Fruit fly (Drosophila melanogaster) whole organism, embryonic: ENCODE data around the gene CG3630.

Source experiments
- Abd-B ChIP-seq: fragments of 200-800 bp; sonication (Bioruptor generic); optimal IDR thresholded peaks from 2 replicates; lab custom pipeline; 2018; ENCODE audit warnings: missing biosample characterization, mild to moderate bottlenecking, missing genetic modification characterization, moderate library complexity
- Blimp-1 ChIP-seq: fragments of 200-800 bp; sonication (Bioruptor generic); optimal IDR thresholded peaks from 3 replicates; lab custom pipeline; 2018; ENCODE audit warnings: missing biosample characterization, missing genetic modification characterization, mild to moderate bottlenecking, moderate library complexity, missing genetic modification reagents
- CG10366 ChIP-seq: fragments of 200-800 bp; sonication (Bioruptor generic); IDR thresholded peaks from 2 replicates; pipeline ENCODE4 v1.3.6; 2022; ENCODE audit warnings: missing biosample characterization, missing genetic modification characterization
- CG17912 ChIP-seq: fragments of 200-800 bp; sonication (Bioruptor generic); optimal IDR thresholded peaks from 2 replicates; lab custom pipeline; 2018; ENCODE audit warnings: missing biosample characterization, mild to moderate bottlenecking, missing genetic modification characterization
- CG30020 ChIP-seq: fragments of 200-800 bp; optimal IDR thresholded peaks from 2 replicates; lab custom pipeline; 2019; ENCODE audit warnings: missing biosample characterization, mild to moderate bottlenecking, missing genetic modification characterization, moderate library complexity
- CG6854 ChIP-seq: fragments of 200-800 bp; sonication (Bioruptor generic); optimal IDR thresholded peaks from 3 replicates; lab custom pipeline; 2017; ENCODE audit warnings: missing biosample characterization, mild to moderate bottlenecking, missing genetic modification characterization
- CG8388 ChIP-seq: fragments of 200-800 bp; sonication (Bioruptor generic); optimal IDR thresholded peaks from 2 replicates; lab custom pipeline; 2019; ENCODE audit warnings: missing biosample characterization, mild to moderate bottlenecking, missing genetic modification characterization, moderate library complexity
- Hmr ChIP-seq: fragments of 200-800 bp; sonication (Bioruptor generic); optimal IDR thresholded peaks from 3 replicates; lab custom pipeline; 2017; ENCODE audit warnings: mild to moderate bottlenecking, missing biosample characterization, missing genetic modification reagents, missing genetic modification characterization
- NC2α ChIP-seq: fragments of 200-800 bp; sonication (Bioruptor generic); optimal IDR thresholded peaks from 2 replicates; lab custom pipeline; 2016; ENCODE audit warnings: missing biosample characterization, missing genetic modification characterization
- emc ChIP-seq: fragments of 200-800 bp; sonication (Bioruptor generic); optimal IDR thresholded peaks from 2 replicates; lab custom pipeline; 2016; ENCODE audit warnings: missing biosample characterization, missing genetic modification characterization
- insv ChIP-seq, 2 experiments: fragments of 200-800 bp; sonication (Bioruptor generic); optimal IDR thresholded peaks; 3 replicates each; lab custom pipeline; 2016 to 2018; ENCODE audit warnings: missing biosample characterization in 2 of 2, missing genetic modification characterization in 2 of 2
- kni ChIP-seq: fragments of 200-800 bp; sonication (Bioruptor generic); optimal IDR thresholded peaks from 3 replicates; lab custom pipeline; 2017; ENCODE audit warnings: mild to moderate bottlenecking, missing biosample characterization, missing genetic modification reagents, missing genetic modification characterization
- slou ChIP-seq: fragments of 200-800 bp; sonication (Bioruptor generic); optimal IDR thresholded peaks from 3 replicates; lab custom pipeline; 2016; ENCODE audit warnings: missing biosample characterization, missing genetic modification characterization
- yki ChIP-seq: fragments of >200 bp; optimal IDR thresholded peaks from 3 replicates; lab custom pipeline; 2018

dm6 chrX:2175265-2175795 is 13.3 kb downstream of the CG3630 start, which contains the start of gene Cyp4d14:
- TF ChIP-seq CG6854 (GFP tag; lab: Kevin White, UChicago): no peak
- TF ChIP-seq slou: no peak
- TF ChIP-seq CG10366 (GFP tag; lab: Robert Waterston, UW): no peak
- no peak for TF ChIP-seq NC2α (GFP tag; lab: Kevin White, UChicago)
- TF ChIP-seq emc (GFP tag; lab: Kevin White, UChicago): no peak
- no peak for TF ChIP-seq Abd-B (GFP tag; lab: Kevin White, UChicago)
- TF ChIP-seq CG8388 (GFP tag; lab: Kevin White, UChicago): no peak
- no peak for TF ChIP-seq insv (GFP tag; optimal IDR thresholded peaks at IDR 0.05; lab: Kevin White, UChicago)
- TF ChIP-seq CG17912: no peak
- no peak for TF ChIP-seq CG30020 (tag; lab: Kevin White, UChicago)
- TF ChIP-seq Hmr: no peak
- no peak for TF ChIP-seq Blimp-1 (GFP tag; lab: Kevin White, UChicago)
- no peak for TF ChIP-seq kni (GFP tag; lab: Kevin White, UChicago)
- TF ChIP-seq yki (lab: Kevin White, UChicago): no peak
